Fruit fly (Drosophila melanogaster) whole organism, embryonic: Measurements from ENCODE around the gene Prm.

Experiments
- CG10147 ChIP-seq: fragments of 200-800 bp; sonication (Bioruptor generic); optimal IDR thresholded peaks from 2 replicates; lab custom pipeline; 2019; ENCODE audit warnings: missing biosample characterization, mild to moderate bottlenecking, missing genetic modification characterization, moderate library complexity
- CG10431 ChIP-seq: fragments of 200-800 bp; sonication (Bioruptor generic); optimal IDR thresholded peaks from 3 replicates; lab custom pipeline; 2018; ENCODE audit warnings: missing biosample characterization, mild to moderate bottlenecking, missing genetic modification characterization
- CG10565 ChIP-seq: fragments of 200-800 bp; sonication (Bioruptor generic); optimal IDR thresholded peaks from 3 replicates; lab custom pipeline; 2016; ENCODE audit warnings: missing biosample characterization, mild to moderate bottlenecking, missing genetic modification characterization
- CG11247 ChIP-seq: fragments of 200-800 bp; sonication (Bioruptor generic); IDR thresholded peaks from 2 replicates; pipeline ENCODE4 v1.3.6; 2022; ENCODE audit warnings: missing biosample characterization, missing genetic modification characterization
- CG11504 ChIP-seq: fragments of 200-800 bp; sonication (Bioruptor generic); optimal IDR thresholded peaks from 3 replicates; lab custom pipeline; 2019; ENCODE audit warnings: missing biosample characterization, mild to moderate bottlenecking, missing genetic modification characterization, moderate library complexity
- CG12071 ChIP-seq: fragments of 200-800 bp; sonication (Bioruptor generic); optimal IDR thresholded peaks from 3 replicates; lab custom pipeline; 2018; ENCODE audit warnings: missing biosample characterization, mild to moderate bottlenecking, missing genetic modification characterization
- CG12155 ChIP-seq: fragments of 200-800 bp; sonication (Bioruptor generic); optimal IDR thresholded peaks from 3 replicates; lab custom pipeline; 2016; ENCODE audit warnings: missing biosample characterization, missing genetic modification characterization
- CG12659 ChIP-seq: fragments of 200-800 bp; sonication (Bioruptor generic); optimal IDR thresholded peaks from 3 replicates; lab custom pipeline; 2017; ENCODE audit warnings: mild to moderate bottlenecking, missing biosample characterization, missing genetic modification reagents, missing genetic modification characterization
- CG13287 ChIP-seq: fragments of 200-800 bp; sonication (Bioruptor generic); IDR thresholded peaks from 2 replicates; pipeline ENCODE4 v1.3.6; 2022; ENCODE audit warnings: missing biosample characterization, missing genetic modification characterization; ENCODE audit not compliant: partially characterized antibody
- CG13624 ChIP-seq: fragments of 200-800 bp; sonication (Bioruptor generic); optimal IDR thresholded peaks from 2 replicates; lab custom pipeline; 2016; ENCODE audit warnings: missing biosample characterization, missing genetic modification characterization
- CG14014 ChIP-seq: fragments of 200-800 bp; sonication (Bioruptor generic); IDR thresholded peaks from 2 replicates; pipeline ENCODE4 v1.3.6; 2022; ENCODE audit warnings: missing biosample characterization, missing genetic modification characterization
- CG14710 ChIP-seq: fragments of 200-800 bp; sonication (Bioruptor generic); optimal IDR thresholded peaks from 3 replicates; lab custom pipeline; 2019; ENCODE audit warnings: missing biosample characterization, mild to moderate bottlenecking, missing genetic modification characterization, moderate library complexity
- CG15696 ChIP-seq: fragments of 200-800 bp; sonication (Bioruptor generic); optimal IDR thresholded peaks from 2 replicates; lab custom pipeline; 2019; ENCODE audit warnings: missing biosample characterization, mild to moderate bottlenecking, missing genetic modification characterization, moderate library complexity
- CG17385 ChIP-seq: fragments of 200-800 bp; sonication (Bioruptor generic); optimal IDR thresholded peaks from 3 replicates; lab custom pipeline; 2018; ENCODE audit warnings: missing biosample characterization, mild to moderate bottlenecking, missing genetic modification characterization
- CG18599 ChIP-seq: fragments of 200-800 bp; sonication (Bioruptor generic); optimal IDR thresholded peaks from 3 replicates; lab custom pipeline; 2017; ENCODE audit warnings: missing biosample characterization, missing genetic modification characterization, mild to moderate bottlenecking, moderate library complexity, missing genetic modification reagents
- CG33557 ChIP-seq: fragments of 200-800 bp; sonication (Bioruptor generic); optimal IDR thresholded peaks from 2 replicates; lab custom pipeline; 2019; ENCODE audit warnings: missing biosample characterization, mild to moderate bottlenecking, missing genetic modification characterization, moderate library complexity
- CG4424 ChIP-seq: fragments of 200-800 bp; sonication (Bioruptor generic); optimal IDR thresholded peaks from 3 replicates; lab custom pipeline; 2016; ENCODE audit warnings: missing biosample characterization, missing genetic modification characterization
- CG4820 ChIP-seq: fragments of 200-800 bp; sonication (Bioruptor generic); optimal IDR thresholded peaks from 3 replicates; lab custom pipeline; 2016; ENCODE audit warnings: missing biosample characterization, missing genetic modification characterization
- CG5245 ChIP-seq: fragments of 200-800 bp; sonication (Bioruptor generic); optimal IDR thresholded peaks from 3 replicates; lab custom pipeline; 2016; ENCODE audit warnings: missing biosample characterization, missing genetic modification characterization
- CG6175 ChIP-seq: fragments of 200-800 bp; sonication (Bioruptor generic); IDR thresholded peaks from 3 replicates; pipeline ENCODE4 v1.3.6; 2022; ENCODE audit warnings: missing biosample characterization, missing genetic modification characterization
- CG6854 ChIP-seq: fragments of 200-800 bp; sonication (Bioruptor generic); optimal IDR thresholded peaks from 3 replicates; lab custom pipeline; 2017; ENCODE audit warnings: missing biosample characterization, mild to moderate bottlenecking, missing genetic modification characterization
- CG8359 ChIP-seq: fragments of 200-800 bp; sonication (Bioruptor generic); optimal IDR thresholded peaks from 2 replicates; lab custom pipeline; 2017; ENCODE audit warnings: missing biosample characterization, mild to moderate bottlenecking, missing genetic modification characterization, borderline replicate concordance
- CrebB ChIP-seq: fragments of 200-800 bp; sonication (Bioruptor generic); optimal IDR thresholded peaks from 3 replicates; lab custom pipeline; 2018; ENCODE audit warnings: missing biosample characterization, mild to moderate bottlenecking, missing genetic modification characterization
- D ChIP-seq, 2 experiments: fragments of 200-800 bp in 1 of 2; fragments of >200 bp in 1 of 2; sonication (Bioruptor generic) in 1 of 2; optimal IDR thresholded peaks; 2 replicates in 1 of 2; 3 replicates in 1 of 2; lab custom pipeline; 2017; ENCODE audit warnings: mild to moderate bottlenecking in 1 of 2, missing biosample characterization in 1 of 2, missing genetic modification characterization in 1 of 2, missing genetic modification reagents in 1 of 2
- Doc2 ChIP-seq: fragments of 200-800 bp; sonication (Bioruptor generic); IDR thresholded peaks from 2 replicates; pipeline ENCODE4 v1.3.6; 2022; ENCODE audit warnings: missing biosample characterization, missing genetic modification characterization
- E2f2 ChIP-seq: fragments of 200-800 bp; sonication (Bioruptor generic); IDR thresholded peaks from 2 replicates; pipeline ENCODE4 v1.3.6; 2022; ENCODE audit warnings: missing biosample characterization, missing genetic modification characterization
- HHEX ChIP-seq: fragments of 200-800 bp; sonication (Bioruptor generic); optimal IDR thresholded peaks from 3 replicates; lab custom pipeline; 2017; ENCODE audit warnings: missing biosample characterization, mild to moderate bottlenecking, missing genetic modification characterization, missing genetic modification reagents
- Hr3 ChIP-seq: fragments of 200-800 bp; sonication (Bioruptor generic); optimal IDR thresholded peaks from 3 replicates; lab custom pipeline; 2016; ENCODE audit warnings: missing biosample characterization, missing genetic modification characterization
- Hr51 ChIP-seq, 2 experiments: fragments of 200-800 bp; sonication (Bioruptor generic); optimal IDR thresholded peaks; 2 replicates in 1 of 2; 3 replicates in 1 of 2; lab custom pipeline; 2016 to 2018; ENCODE audit warnings: missing biosample characterization in 2 of 2, missing genetic modification characterization in 2 of 2, mild to moderate bottlenecking in 1 of 2, moderate library complexity in 1 of 2
- Oli ChIP-seq: fragments of 200-800 bp; sonication (Bioruptor generic); optimal IDR thresholded peaks from 2 replicates; lab custom pipeline; 2018; ENCODE audit warnings: missing biosample characterization, mild to moderate bottlenecking, missing genetic modification characterization, moderate library complexity
- Pdp1 ChIP-seq, 2 experiments: fragments of 200-800 bp; sonication (Bioruptor generic); optimal IDR thresholded peaks; 3 replicates each; lab custom pipeline; 2016; ENCODE audit warnings: missing biosample characterization in 2 of 2, missing genetic modification characterization in 2 of 2, mild to moderate bottlenecking in 1 of 2, moderate library complexity in 1 of 2
- Vsx1 ChIP-seq: fragments of 200-800 bp; sonication (Bioruptor generic); optimal IDR thresholded peaks from 2 replicates; lab custom pipeline; 2017; ENCODE audit warnings: missing biosample characterization, mild to moderate bottlenecking, missing genetic modification characterization, missing genetic modification reagents
- bsh ChIP-seq, 2 experiments: fragments of 200-800 bp; sonication (Bioruptor generic); optimal IDR thresholded peaks; 2 replicates each; lab custom pipeline; 2017 to 2018; ENCODE audit warnings: mild to moderate bottlenecking in 2 of 2, missing biosample characterization in 2 of 2, missing genetic modification characterization in 2 of 2, moderate library complexity in 1 of 2
- chinmo ChIP-seq: fragments of 200-800 bp; sonication (Bioruptor generic); IDR thresholded peaks from 4 replicates; pipeline ENCODE4 v1.3.6; 2022; ENCODE audit warnings: missing biosample characterization, missing genetic modification characterization; ENCODE audit not compliant: partially characterized antibody
- eyg ChIP-seq: fragments of 200-800 bp; sonication (Bioruptor generic); optimal IDR thresholded peaks from 3 replicates; lab custom pipeline; 2016; ENCODE audit warnings: missing biosample characterization, missing genetic modification characterization
- gcm ChIP-seq: fragments of 200-800 bp; sonication (Bioruptor generic); optimal IDR thresholded peaks from 2 replicates; lab custom pipeline; 2019; ENCODE audit warnings: missing biosample characterization, mild to moderate bottlenecking, missing genetic modification characterization, moderate library complexity
- grau ChIP-seq: fragments of 200-800 bp; optimal IDR thresholded peaks from 3 replicates; lab custom pipeline; 2019; ENCODE audit warnings: missing biosample characterization, mild to moderate bottlenecking, missing genetic modification characterization, moderate library complexity
- nom ChIP-seq: fragments of 200-800 bp; sonication (Bioruptor generic); optimal IDR thresholded peaks from 2 replicates; lab custom pipeline; 2017; ENCODE audit warnings: missing biosample characterization, missing genetic modification characterization, mild to moderate bottlenecking, moderate library complexity, missing genetic modification reagents
- org-1 ChIP-seq: fragments of 200-800 bp; sonication (Bioruptor generic); optimal IDR thresholded peaks from 2 replicates; lab custom pipeline; 2017; ENCODE audit warnings: missing biosample characterization, missing genetic modification characterization
- phol ChIP-seq: fragments of 200-800 bp; sonication (Bioruptor generic); optimal IDR thresholded peaks from 3 replicates; lab custom pipeline; 2018; ENCODE audit warnings: missing biosample characterization, mild to moderate bottlenecking, missing genetic modification characterization, moderate library complexity
- pros ChIP-seq: fragments of 200-800 bp; sonication (Bioruptor generic); optimal IDR thresholded peaks from 3 replicates; lab custom pipeline; 2019; ENCODE audit warnings: missing biosample characterization, mild to moderate bottlenecking, missing genetic modification characterization, moderate library complexity
- sd ChIP-seq: fragments of 200-800 bp; sonication (Bioruptor generic); optimal IDR thresholded peaks from 3 replicates; lab custom pipeline; 2018; ENCODE audit warnings: missing biosample characterization, mild to moderate bottlenecking, missing genetic modification characterization, moderate library complexity
- tio ChIP-seq: fragments of 200-800 bp; sonication (Bioruptor generic); optimal IDR thresholded peaks from 2 replicates; lab custom pipeline; 2017; ENCODE audit warnings: missing biosample characterization, missing genetic modification characterization, inconsistent platforms
- tx ChIP-seq: fragments of 200-800 bp; sonication (Bioruptor generic); optimal IDR thresholded peaks from 2 replicates; lab custom pipeline; 2016; ENCODE audit warnings: missing biosample characterization, missing genetic modification characterization
- unpg ChIP-seq: fragments of 200-800 bp; sonication (Bioruptor generic); optimal IDR thresholded peaks from 3 replicates; lab custom pipeline; 2018; ENCODE audit warnings: missing biosample characterization, mild to moderate bottlenecking, missing genetic modification characterization, moderate library complexity

Prm gene

DNA sequence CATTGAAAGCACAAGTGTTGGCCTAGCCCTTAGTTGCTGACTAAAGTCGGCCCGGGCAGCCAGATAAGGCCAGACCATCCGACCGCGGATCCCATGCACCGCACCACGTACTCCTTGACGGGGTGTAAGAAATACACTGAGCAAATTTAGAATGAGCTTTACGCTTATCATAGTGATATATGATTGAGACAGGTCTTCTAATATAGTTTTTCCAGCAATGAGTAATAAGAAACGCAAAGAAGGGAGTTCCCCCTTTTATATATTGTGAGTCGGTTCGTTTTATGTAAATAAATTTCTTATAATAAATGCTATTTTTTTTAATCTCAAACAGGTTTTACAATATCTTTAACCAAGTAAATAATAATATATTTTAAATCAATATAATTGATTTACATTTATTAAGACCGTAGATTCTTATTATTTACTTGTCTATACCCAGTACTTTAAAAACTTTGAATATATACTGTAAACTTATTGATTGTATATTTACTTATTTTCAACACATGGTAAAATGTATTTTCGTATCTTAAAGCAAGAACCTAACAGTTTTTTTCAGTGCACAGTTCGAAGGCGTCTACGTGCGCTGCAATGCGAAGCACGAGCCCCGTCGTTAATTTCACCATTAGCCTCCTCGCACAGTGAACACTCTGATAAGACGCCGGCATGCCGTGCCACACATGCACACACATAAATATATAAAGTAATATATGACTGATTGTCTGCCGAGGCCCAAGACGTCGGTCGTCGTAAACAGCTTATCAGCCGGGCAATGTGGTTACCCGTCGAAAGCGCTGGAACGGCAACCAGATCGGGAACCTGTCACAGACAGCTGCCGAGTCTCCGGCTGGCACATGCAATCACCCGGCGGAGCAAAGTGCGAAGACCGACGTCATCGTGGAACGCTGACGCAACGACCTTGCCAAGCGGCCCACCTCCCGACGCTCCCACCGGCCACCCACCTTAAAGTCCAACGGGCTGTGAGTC is 52.9 kb downstream of the Prm start (continued):
- TF ChIP-seq phol (tag; lab: Kevin White, UChicago) (peak; percentile 64), CG4424 (GFP tag; lab: Kevin White, UChicago) (peak; percentile 43), CG10147 (peak; percentile 30), CG12071 (GFP tag; lab: Kevin White, UChicago) (peak; percentile 15), pros (GFP tag; lab: Kevin White, UChicago) (peak; percentile 30), chinmo (GFP tag; lab: Robert Waterston, UW) (peak; percentile 85; the same call in 3 of the 4 replicates), eyg (GFP tag; lab: Kevin White, UChicago) (no peak), CG10431 (GFP tag; lab: Kevin White, UChicago) (no peak), CG10565 (GFP tag; lab: Kevin White, UChicago) (no peak), Hr51 (GFP tag; optimal IDR thresholded peaks at IDR 0.05; lab: Kevin White, UChicago) (peak in 1 of 2 experiments; percentile 76), CG15696 (peak; percentile 25), CrebB (tag; lab: Kevin White, UChicago) (peak; percentile 10), CG13287 (GFP tag; lab: Robert Waterston, UW) (no peak), sd (peak; percentile 76), Oli (tag; lab: Kevin White, UChicago) (peak; percentile 65), grau (tag; lab: Kevin White, UChicago) (peak; percentile 77), CG8359 (GFP tag; lab: Kevin White, UChicago) (no peak), CG11247 (GFP tag; lab: Robert Waterston, UW) (peak; percentile 31; the same call in 1 of the 2 replicates), CG11504 (peak; percentile 78), Hr3 (GFP tag; lab: Kevin White, UChicago) (peak; percentile 64), CG14014 (GFP tag; lab: Robert Waterston, UW) (peak; percentile 43; the same call in 1 of the 2 replicates), CG6175 (0 out of 3 replicates have a peak, but pooled peaks have one; percentile 19), Vsx1 (GFP tag; lab: Kevin White, UChicago) (peak; percentile 58), CG4820 (peak; percentile 33), CG14710 (tag; lab: Kevin White, UChicago) (peak; percentile 41), E2f2 (GFP tag; lab: Robert Waterston, UW) (0 out of 2 replicates have a peak, but pooled peaks have one; percentile 21), HHEX (GFP tag; lab: Kevin White, UChicago) (peak; percentile 34), CG33557 (peak; percentile 10), D (optimal IDR thresholded peaks at IDR 0.05; lab: Kevin White, UChicago) (no peak), D (GFP tag; optimal IDR thresholded peaks at IDR 0.05; lab: Kevin White, UChicago) (peak; percentile 38), CG13624 (GFP tag; lab: Kevin White, UChicago) (no peak), CG12155 (GFP tag; lab: Kevin White, UChicago) (peak; percentile 44), CG12659 (GFP tag; lab: Kevin White, UChicago) (peak; percentile 68), CG17385 (GFP tag; lab: Kevin White, UChicago) (peak; percentile 53), CG6854 (peak; percentile 10), CG18599 (GFP tag; lab: Kevin White, UChicago) (peak; percentile 42), tio (GFP tag; lab: Kevin White, UChicago) (peak; percentile 57), CG5245 (GFP tag; lab: Kevin White, UChicago) (no peak), Pdp1 (GFP tag; optimal IDR thresholded peaks at IDR 0.05; lab: Kevin White, UChicago) (peak in 1 of 2 experiments; percentile 92), nom (GFP tag; lab: Kevin White, UChicago) (peak; percentile 94), unpg (GFP tag; lab: Kevin White, UChicago) (peak; percentile 4), tx (GFP tag; lab: Kevin White, UChicago) (no peak), Doc2 (no peak), org-1 (GFP tag; lab: Kevin White, UChicago) (peak; percentile 30), gcm (GFP tag; lab: Kevin White, UChicago) (peak; percentile 55), bsh (GFP tag; optimal IDR thresholded peaks at IDR 0.05; lab: Kevin White, UChicago) (peak; percentile 4 to 15)
